Worm (Caenorhabditis elegans): ENCODE data around the gene Y6G8.8.
"Not testable (repeated sequence)": the region's sequence is repeated elsewhere in the genome, so short reads cannot be mapped to it uniquely, and the experiment has no call there.

Y6G8.8 gene

DNA sequence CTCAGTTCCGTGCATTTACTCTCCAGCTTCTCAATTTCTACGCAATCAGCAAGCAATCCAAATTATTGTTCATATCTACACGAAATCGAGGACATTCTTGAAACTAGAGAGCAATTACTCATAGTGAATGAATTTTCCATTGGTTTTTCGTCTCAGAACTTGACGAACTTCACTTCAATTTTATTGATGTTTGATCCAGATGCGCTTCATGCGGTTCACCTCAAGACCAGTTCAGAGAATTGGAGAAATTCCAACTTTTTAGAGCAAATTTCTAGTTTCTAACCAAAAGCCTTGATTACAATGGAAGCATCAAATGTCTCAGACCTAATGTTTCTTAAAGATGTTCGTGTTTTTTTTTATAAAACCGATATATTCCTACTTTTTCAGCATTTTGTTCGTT, at the start of gene Y6G8.8:
Gene Y6G8.8 (plus strand): TSS at position 301 of the 400 bp plus-strand sequence.
- TF ChIP-seq lin-32 (GFP tag; optimal IDR thresholded peaks at IDR 0.05) (no peak), mls-2 (tag; optimal IDR thresholded peaks at IDR 0.05) (no peak), nhr-76 (tag; optimal IDR thresholded peaks at IDR 0.05) (no peak), lsy-2 (tag; optimal IDR thresholded peaks at IDR 0.05) (no peak), tbx-8 (GFP tag; optimal IDR thresholded peaks at IDR 0.05) (no peak), blmp-1 (tag; optimal IDR thresholded peaks at IDR 0.05) (no peak), nhr-28 (tag; optimal IDR thresholded peaks at IDR 0.05) (no peak), sptf-1 (tag; optimal IDR thresholded peaks at IDR 0.05) (no peak), sem-2 (GFP tag; optimal IDR thresholded peaks at IDR 0.05) (no peak), ham-2 (GFP tag; optimal IDR thresholded peaks at IDR 0.05) (no peak), unc-39 (tag; optimal IDR thresholded peaks at IDR 0.05) (no peak)

DNA sequence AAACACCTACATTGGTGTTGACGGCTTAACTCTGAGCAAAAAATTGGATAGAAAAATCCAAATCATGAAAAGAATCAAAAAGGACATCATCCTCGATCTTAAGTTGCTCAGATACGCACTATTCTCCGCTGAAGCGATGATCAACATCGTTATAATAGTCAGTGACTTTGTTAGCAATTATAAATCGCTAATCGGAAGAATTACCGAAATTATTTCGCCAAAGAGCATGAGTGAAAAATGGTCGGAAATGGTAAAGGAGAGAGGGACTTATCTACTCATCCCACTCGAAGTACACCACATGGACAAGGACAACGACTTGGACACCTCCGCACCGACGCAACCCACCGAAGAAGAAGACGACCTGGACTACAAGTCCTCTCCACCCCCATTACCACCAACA, 40.3 kb upstream of the Y6G8.8 start:
- no peak for TF ChIP-seq snpc-4 (tag; optimal IDR thresholded peaks at IDR 0.05)
- TF ChIP-seq blmp-1 (tag; optimal IDR thresholded peaks at IDR 0.05): no peak
- TF ChIP-seq ces-1 (GFP tag; optimal IDR thresholded peaks at IDR 0.05): no peak
- no peak for TF ChIP-seq elt-1 (tag; optimal IDR thresholded peaks at IDR 0.05; ENCODE audit: borderline replicate concordance, insufficient read depth)
- TF ChIP-seq lsy-2 (tag; optimal IDR thresholded peaks at IDR 0.05): no peak
- no peak for TF ChIP-seq ztf-11 (tag; optimal IDR thresholded peaks at IDR 0.05)
- TF ChIP-seq lin-32 (GFP tag; optimal IDR thresholded peaks at IDR 0.05): no peak
- TF ChIP-seq mab-5 (tag; optimal IDR thresholded peaks at IDR 0.05): no peak
- no peak for TF ChIP-seq mep-1 (tag; optimal IDR thresholded peaks at IDR 0.05)
- TF ChIP-seq hlh-1 (tag; optimal IDR thresholded peaks at IDR 0.05): no peak
- no peak for TF ChIP-seq ceh-43 (GFP tag; optimal IDR thresholded peaks at IDR 0.05)

DNA sequence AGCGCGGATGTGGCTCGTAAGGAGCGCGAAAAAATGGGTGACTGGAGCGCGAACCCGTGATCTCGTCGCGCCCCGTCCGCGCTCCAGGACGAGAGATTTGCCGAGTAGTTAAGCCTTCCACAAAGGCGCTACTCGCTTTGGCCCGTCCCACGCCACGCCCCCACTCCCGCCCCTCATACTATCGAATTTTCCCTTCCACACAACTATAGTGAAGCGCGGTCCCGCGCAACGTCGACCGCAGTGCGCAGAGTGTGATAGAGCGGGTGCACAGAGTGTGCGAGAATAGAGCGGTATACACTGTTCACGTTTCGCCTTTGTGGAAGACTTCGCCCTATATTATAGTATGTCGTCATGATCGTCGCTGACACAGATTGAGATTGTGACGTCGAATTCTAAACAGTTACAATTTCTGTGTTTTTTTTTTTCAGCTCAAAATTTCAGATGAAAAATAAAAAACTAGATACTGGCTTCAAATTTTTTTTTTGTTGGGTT, 36.0 kb upstream of the Y6G8.8 start, which contains the start of gene fbxa-133:
Gene fbxa-133 (plus strand): TSS at position 442 of the 492 bp plus-strand sequence.
- TF ChIP-seq nhr-28 (tag; optimal IDR thresholded peaks at IDR 0.05); M03D4.4 (tag; optimal IDR thresholded peaks at IDR 0.05); bed-3 (GFP tag; optimal IDR thresholded peaks at IDR 0.05): not testable (repeated sequence)

DNA sequence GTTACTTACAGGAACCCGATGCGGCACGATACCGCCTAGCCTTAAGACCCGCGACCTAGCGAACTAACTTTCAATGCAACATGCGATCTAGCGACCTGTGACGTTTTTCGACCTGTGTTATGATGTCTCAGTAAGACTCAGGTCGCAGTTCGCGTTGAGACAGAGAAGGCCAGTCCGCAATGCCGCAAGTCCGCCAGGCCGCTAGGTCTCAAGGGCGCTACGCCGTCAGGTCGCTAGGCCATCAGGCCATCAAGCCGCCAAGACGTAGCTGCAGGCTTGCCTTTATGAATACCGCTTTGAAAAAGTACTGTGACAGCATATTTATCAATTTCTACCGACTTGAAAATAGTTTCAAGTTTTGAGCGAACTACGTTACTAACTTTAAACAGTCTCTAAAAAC, 24.7 kb upstream of the Y6G8.8 start:
- TF ChIP-seq lin-32 (GFP tag; optimal IDR thresholded peaks at IDR 0.05) (no peak), hlh-1 (tag; optimal IDR thresholded peaks at IDR 0.05) (no peak), drap-1 (GFP tag; optimal IDR thresholded peaks at IDR 0.05) (no peak), nhr-76 (tag; optimal IDR thresholded peaks at IDR 0.05) (no peak), unc-62 (GFP tag; optimal IDR thresholded peaks at IDR 0.05) (no peak), nhr-12 (tag; optimal IDR thresholded peaks at IDR 0.05) (no peak), sem-2 (GFP tag; optimal IDR thresholded peaks at IDR 0.05) (no peak)

DNA sequence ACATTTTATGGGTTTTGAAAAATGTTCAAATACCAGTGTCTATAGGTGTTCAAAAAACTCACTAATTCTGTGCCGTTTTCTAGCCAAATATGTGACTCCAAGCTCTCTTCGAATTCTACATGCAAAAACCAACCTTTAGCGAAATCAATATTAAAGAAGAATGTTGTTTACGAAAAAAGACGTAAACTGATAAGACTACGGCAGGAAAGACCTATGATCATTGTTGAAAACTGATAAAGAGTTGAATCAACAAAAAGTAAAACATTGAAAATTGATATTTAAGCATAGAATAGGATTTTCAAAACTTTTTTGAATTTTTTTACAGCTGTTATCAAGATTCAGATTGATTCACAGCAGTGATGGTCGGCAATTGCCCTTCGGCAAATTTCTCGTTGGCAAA, 21.6 kb upstream of the Y6G8.8 start, which contains the start of gene Y6G8.2:
Gene Y6G8.2 (minus strand): TSS at position 147 of the 400 bp plus-strand sequence.
- TF ChIP-seq zip-8 (tag; optimal IDR thresholded peaks at IDR 0.05) (no peak), ztf-11 (tag; optimal IDR thresholded peaks at IDR 0.05) (no peak), elt-1 (tag; optimal IDR thresholded peaks at IDR 0.05; ENCODE audit: borderline replicate concordance, insufficient read depth) (no peak), tbx-8 (GFP tag; optimal IDR thresholded peaks at IDR 0.05) (no peak), pha-4 (tag; optimal IDR thresholded peaks at IDR 0.05) (no peak), cnd-1 (tag; optimal IDR thresholded peaks at IDR 0.05) (no peak), sem-2 (GFP tag; optimal IDR thresholded peaks at IDR 0.05) (no peak), lin-32 (GFP tag; optimal IDR thresholded peaks at IDR 0.05) (no peak), ceh-39 (tag; optimal IDR thresholded peaks at IDR 0.05) (no peak), bed-3 (GFP tag; optimal IDR thresholded peaks at IDR 0.05) (no peak), mep-1 (tag; optimal IDR thresholded peaks at IDR 0.05) (no peak), flh-1 (GFP tag; optimal IDR thresholded peaks at IDR 0.05) (no peak)

DNA sequence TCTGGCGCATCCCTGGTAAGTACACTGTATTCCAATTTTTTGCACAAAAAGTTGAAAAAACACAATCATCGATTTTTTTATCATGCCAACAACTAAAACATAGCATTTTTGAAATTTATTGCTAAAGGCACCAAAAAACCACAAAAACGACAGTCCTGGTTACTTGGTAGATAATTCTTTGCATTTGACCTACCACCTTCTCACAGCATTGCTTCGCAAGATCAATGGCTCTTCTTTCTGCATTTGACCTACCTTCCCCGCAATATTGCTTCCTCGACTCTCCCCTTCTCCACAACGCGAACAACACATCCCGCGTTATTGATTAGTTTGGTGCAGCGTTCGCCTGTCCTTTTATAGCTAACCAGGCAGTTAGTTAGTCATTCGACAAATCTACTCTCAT, 18.8 kb upstream of the Y6G8.8 start, which contains the start of gene ztf-25:
Gene ztf-25 (plus strand): TSS at position 301 of the 400 bp plus-strand sequence.
- no peak for TF ChIP-seq zip-8 (tag; optimal IDR thresholded peaks at IDR 0.05)
